Worm (Caenorhabditis elegans): Measurements from ENCODE around the gene C52E2.2.

Gene C52E2.2

DNA sequence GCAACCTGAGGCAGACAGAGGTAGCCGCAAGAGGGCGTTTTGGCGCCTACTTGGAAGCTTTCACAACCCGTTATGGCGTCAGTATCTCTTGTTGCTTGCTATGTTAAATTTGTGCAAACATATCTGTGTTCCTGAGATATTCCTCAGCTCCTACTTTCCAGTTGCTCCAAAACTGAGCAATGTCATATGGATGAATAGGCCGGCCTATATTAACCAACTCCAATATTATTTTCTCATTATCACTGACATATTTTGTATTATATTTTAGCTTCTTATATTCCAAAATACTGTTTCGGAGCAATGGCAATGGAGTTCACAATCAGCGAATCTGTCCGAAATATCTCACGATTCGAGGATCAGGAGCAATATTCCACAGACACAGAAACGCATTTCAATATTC, 23.1 kb downstream of the C52E2.2 start, which contains the start of gene math-13:
math-13 (plus strand) TSS at position 301 of the 400 bp plus-strand sequence.
- TF ChIP-seq mab-5 (tag; optimal IDR thresholded peaks at IDR 0.05) (no peak), mls-2 (tag; optimal IDR thresholded peaks at IDR 0.05) (no peak), ztf-11 (tag; optimal IDR thresholded peaks at IDR 0.05) (no peak), sptf-1 (tag; optimal IDR thresholded peaks at IDR 0.05) (no peak), lin-32 (GFP tag; optimal IDR thresholded peaks at IDR 0.05) (no peak), ceh-43 (GFP tag; optimal IDR thresholded peaks at IDR 0.05) (no peak), cnd-1 (tag; optimal IDR thresholded peaks at IDR 0.05) (no peak), zip-8 (tag; optimal IDR thresholded peaks at IDR 0.05) (no peak), hlh-1 (tag; optimal IDR thresholded peaks at IDR 0.05) (no peak), unc-120 (tag; optimal IDR thresholded peaks at IDR 0.05; ENCODE audit: poor library complexity, severe bottlenecking) (no peak), ceh-39 (tag; optimal IDR thresholded peaks at IDR 0.05) (no peak), nhr-237 (tag; optimal IDR thresholded peaks at IDR 0.05) (no peak), elt-1 (tag; optimal IDR thresholded peaks at IDR 0.05; ENCODE audit: borderline replicate concordance, insufficient read depth) (no peak), lin-13 (tag; optimal IDR thresholded peaks at IDR 0.05) (no peak), unc-62 (GFP tag; optimal IDR thresholded peaks at IDR 0.05) (no peak), drap-1 (GFP tag; optimal IDR thresholded peaks at IDR 0.05) (no peak)

DNA sequence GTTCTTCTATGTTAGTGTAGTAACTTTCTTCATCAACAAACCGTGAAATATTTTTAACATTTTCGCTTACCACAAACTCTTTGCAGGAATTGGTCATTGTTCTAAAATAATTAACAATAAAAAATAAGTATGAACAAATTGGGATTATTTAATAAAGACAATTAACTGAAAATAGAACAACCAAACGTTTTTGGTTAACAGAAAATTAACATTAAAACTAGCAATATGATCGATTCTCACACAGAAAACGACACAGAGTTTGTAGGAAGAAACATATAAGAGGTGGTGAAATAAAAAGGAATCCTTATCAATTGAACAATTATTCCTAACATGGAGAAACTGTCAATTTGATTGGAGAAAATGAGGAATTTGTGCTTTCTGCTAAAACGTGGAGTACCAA, 26.1 kb downstream of the C52E2.2 start, which contains the start of gene math-16:
math-16 (minus strand) TSS at position 101 of the 400 bp plus-strand sequence.
- no peak for TF ChIP-seq bed-3 (GFP tag; optimal IDR thresholded peaks at IDR 0.05)
- no peak for TF ChIP-seq nhr-237 (tag; optimal IDR thresholded peaks at IDR 0.05)
- TF ChIP-seq nhr-28 (tag; optimal IDR thresholded peaks at IDR 0.05) = no peak
- no peak for TF ChIP-seq mls-2 (tag; optimal IDR thresholded peaks at IDR 0.05)
- TF ChIP-seq ham-2 (GFP tag; optimal IDR thresholded peaks at IDR 0.05) = no peak
- TF ChIP-seq lin-13 (tag; optimal IDR thresholded peaks at IDR 0.05) = no peak
- TF ChIP-seq drap-1 (GFP tag; optimal IDR thresholded peaks at IDR 0.05) = no peak
- TF ChIP-seq nhr-12 (tag; optimal IDR thresholded peaks at IDR 0.05) = no peak
- TF ChIP-seq blmp-1 (tag; optimal IDR thresholded peaks at IDR 0.05) = no peak
- TF ChIP-seq ztf-11 (tag; optimal IDR thresholded peaks at IDR 0.05) = no peak
- no peak for TF ChIP-seq pha-4 (tag; optimal IDR thresholded peaks at IDR 0.05)
- no peak for TF ChIP-seq ceh-83 (GFP tag; optimal IDR thresholded peaks at IDR 0.05)
- TF ChIP-seq lsy-2 (tag; optimal IDR thresholded peaks at IDR 0.05) = no peak
- no peak for TF ChIP-seq elt-1 (tag; optimal IDR thresholded peaks at IDR 0.05; ENCODE audit: borderline replicate concordance, insufficient read depth)
- TF ChIP-seq mab-5 (tag; optimal IDR thresholded peaks at IDR 0.05) = no peak
- no peak for TF ChIP-seq ces-1 (GFP tag; optimal IDR thresholded peaks at IDR 0.05)
- no peak for TF ChIP-seq tbx-8 (GFP tag; optimal IDR thresholded peaks at IDR 0.05)
- TF ChIP-seq nhr-76 (tag; optimal IDR thresholded peaks at IDR 0.05) = no peak
- no peak for TF ChIP-seq mep-1 (tag; optimal IDR thresholded peaks at IDR 0.05)
- TF ChIP-seq unc-39 (tag; optimal IDR thresholded peaks at IDR 0.05) = no peak

DNA sequence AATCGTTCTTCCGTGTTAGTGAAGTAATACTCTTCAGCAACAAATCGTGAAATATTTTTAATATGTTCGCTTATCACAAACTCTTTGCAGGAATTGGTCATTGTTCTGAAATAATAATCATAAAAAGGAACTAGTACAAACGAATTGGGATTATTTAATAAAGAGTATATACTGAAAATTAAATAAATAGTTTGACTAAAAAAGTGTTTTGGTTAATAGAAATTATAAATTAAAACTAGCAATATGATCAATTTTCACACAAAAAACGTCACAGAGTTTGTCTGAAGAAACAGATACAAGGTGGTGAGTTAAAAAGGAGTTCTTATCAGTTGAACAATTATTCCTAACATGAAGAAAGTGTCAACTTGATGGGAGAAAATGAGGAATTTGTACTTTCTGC, 30.1 kb downstream of the C52E2.2 start, which contains the start of gene math-5:
math-5 (minus strand) TSS at position 101 of the 400 bp plus-strand sequence.
- TF ChIP-seq mep-1 (tag; optimal IDR thresholded peaks at IDR 0.05) (no peak), nhr-12 (tag; optimal IDR thresholded peaks at IDR 0.05) (no peak), nhr-2 (tag; optimal IDR thresholded peaks at IDR 0.05) (no peak), blmp-1 (tag; optimal IDR thresholded peaks at IDR 0.05) (no peak), nhr-28 (tag; optimal IDR thresholded peaks at IDR 0.05) (no peak), unc-120 (tag; optimal IDR thresholded peaks at IDR 0.05; ENCODE audit: poor library complexity, severe bottlenecking) (no peak), ceh-43 (GFP tag; optimal IDR thresholded peaks at IDR 0.05) (no peak), snpc-4 (tag; optimal IDR thresholded peaks at IDR 0.05) (no peak), elt-3 (tag; optimal IDR thresholded peaks at IDR 0.05) (no peak), zip-8 (tag; optimal IDR thresholded peaks at IDR 0.05) (no peak), pha-4 (tag; optimal IDR thresholded peaks at IDR 0.05) (no peak), sptf-1 (tag; optimal IDR thresholded peaks at IDR 0.05) (no peak)

DNA sequence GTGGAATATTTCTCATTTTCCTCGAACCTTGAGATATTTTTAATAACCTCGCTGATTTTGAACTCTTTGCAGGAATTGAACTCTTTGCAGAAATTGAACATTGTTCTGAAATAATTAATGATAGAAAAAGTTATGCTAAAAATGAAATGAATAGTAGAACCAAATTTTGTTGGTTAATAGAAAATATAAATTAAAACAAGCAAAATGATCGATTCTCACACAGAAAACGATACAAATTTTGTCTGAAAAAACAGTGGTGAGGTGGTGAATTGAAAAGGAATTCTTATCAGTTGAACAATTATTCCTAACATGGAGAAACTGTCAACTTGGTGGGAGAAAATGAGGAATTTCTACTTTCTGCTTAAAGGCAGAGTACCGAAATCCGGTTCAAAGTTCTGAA, 32.0 kb downstream of the C52E2.2 start, which contains the start of gene math-6:
math-6 (minus strand) TSS at position 101 of the 400 bp plus-strand sequence.
- TF ChIP-seq nhr-12 (tag; optimal IDR thresholded peaks at IDR 0.05) = no peak
- no peak for TF ChIP-seq lin-13 (tag; optimal IDR thresholded peaks at IDR 0.05)
- no peak for TF ChIP-seq unc-39 (tag; optimal IDR thresholded peaks at IDR 0.05)
- no peak for TF ChIP-seq M03D4.4 (tag; optimal IDR thresholded peaks at IDR 0.05)
- no peak for TF ChIP-seq blmp-1 (tag; optimal IDR thresholded peaks at IDR 0.05)
- TF ChIP-seq nhr-237 (tag; optimal IDR thresholded peaks at IDR 0.05) = no peak
- TF ChIP-seq bed-3 (GFP tag; optimal IDR thresholded peaks at IDR 0.05) = no peak

Data from whole organism, mixed stage, embryonic.